Fruit fly (Drosophila melanogaster) whole organism, prepupa: Measurements from ENCODE around the gene Polr3I.

Experiments
- Blimp-1 ChIP-seq: fragments of 200-800 bp; sonication (Bioruptor generic); optimal IDR thresholded peaks from 3 replicates; lab custom pipeline; 2017; ENCODE audit warnings: missing biosample characterization, missing genetic modification characterization, mild to moderate bottlenecking, moderate library complexity, missing genetic modification reagents
- CG10669 ChIP-seq: fragments of 200-800 bp; sonication (Bioruptor generic); optimal IDR thresholded peaks from 3 replicates; lab custom pipeline; 2018; ENCODE audit warnings: missing biosample characterization, mild to moderate bottlenecking, missing genetic modification characterization, moderate library complexity
- CG11902 ChIP-seq: fragments of 200-800 bp; sonication (Bioruptor generic); optimal IDR thresholded peaks from 3 replicates; lab custom pipeline; 2016; ENCODE audit warnings: missing biosample characterization, missing genetic modification characterization
- CG15336 ChIP-seq: fragments of 200-800 bp; sonication (Bioruptor generic); IDR thresholded peaks from 2 replicates; pipeline ENCODE4 v1.3.6; 2022; ENCODE audit warnings: missing biosample characterization, missing genetic modification characterization
- CG1621 ChIP-seq: fragments of 200-800 bp; sonication (Bioruptor generic); optimal IDR thresholded peaks from 3 replicates; lab custom pipeline; 2018; ENCODE audit warnings: missing biosample characterization, mild to moderate bottlenecking, missing genetic modification characterization
- CG16779 ChIP-seq: fragments of 200-800 bp; sonication (Bioruptor generic); optimal IDR thresholded peaks from 3 replicates; lab custom pipeline; 2017; ENCODE audit warnings: missing biosample characterization, mild to moderate bottlenecking, missing genetic modification characterization
- CG3032 ChIP-seq: fragments of 200-800 bp; optimal IDR thresholded peaks from 2 replicates; lab custom pipeline; 2019; ENCODE audit warnings: missing biosample characterization, mild to moderate bottlenecking, missing genetic modification characterization, moderate library complexity
- CG31627 ChIP-seq: fragments of 200-800 bp; sonication (Bioruptor generic); optimal IDR thresholded peaks from 3 replicates; lab custom pipeline; 2016; ENCODE audit warnings: missing biosample characterization, missing genetic modification characterization
- CG32006 ChIP-seq: fragments of 200-800 bp; sonication (Bioruptor generic); optimal IDR thresholded peaks from 3 replicates; lab custom pipeline; 2017; ENCODE audit warnings: missing biosample characterization, mild to moderate bottlenecking, missing genetic modification characterization
- CG34406 ChIP-seq: fragments of 200-800 bp; sonication (Bioruptor generic); optimal IDR thresholded peaks from 3 replicates; lab custom pipeline; 2016; ENCODE audit warnings: missing biosample characterization, missing genetic modification characterization
- CG3919 ChIP-seq: fragments of 200-800 bp; sonication (Bioruptor generic); optimal IDR thresholded peaks from 3 replicates; lab custom pipeline; 2016; ENCODE audit warnings: missing biosample characterization, missing genetic modification characterization
- CG4318 ChIP-seq: fragments of 200-800 bp; sonication (Bioruptor generic); optimal IDR thresholded peaks from 3 replicates; lab custom pipeline; 2017; ENCODE audit warnings: missing biosample characterization, mild to moderate bottlenecking, missing genetic modification characterization
- CG6163 ChIP-seq: fragments of 200-800 bp; sonication (Bioruptor generic); IDR thresholded peaks from 3 replicates; pipeline ENCODE4 v1.3.6; 2022; ENCODE audit warnings: missing biosample characterization, missing genetic modification characterization
- CG6276 ChIP-seq: fragments of 200-800 bp; sonication (Bioruptor generic); optimal IDR thresholded peaks from 2 replicates; lab custom pipeline; 2017; ENCODE audit warnings: missing biosample characterization, mild to moderate bottlenecking, missing genetic modification characterization
- CG7368 ChIP-seq: fragments of 200-800 bp; sonication (Bioruptor generic); optimal IDR thresholded peaks from 3 replicates; lab custom pipeline; 2016; ENCODE audit warnings: missing biosample characterization, missing genetic modification characterization
- CG8119 ChIP-seq: fragments of 200-800 bp; sonication (Bioruptor generic); IDR thresholded peaks from 3 replicates; pipeline ENCODE4 v1.3.6; 2022; ENCODE audit warnings: missing biosample characterization, missing genetic modification characterization
- CG8319 ChIP-seq: fragments of 200-800 bp; sonication (Bioruptor generic); optimal IDR thresholded peaks from 3 replicates; lab custom pipeline; 2016; ENCODE audit warnings: missing biosample characterization, missing genetic modification characterization
- CG8632 ChIP-seq: fragments of 200-800 bp; sonication (Bioruptor generic); optimal IDR thresholded peaks from 3 replicates; lab custom pipeline; 2016; ENCODE audit warnings: missing biosample characterization, missing genetic modification characterization
- CG9139 ChIP-seq: fragments of 200-800 bp; sonication (Bioruptor generic); optimal IDR thresholded peaks from 3 replicates; lab custom pipeline; 2017; ENCODE audit warnings: missing biosample characterization, mild to moderate bottlenecking, missing genetic modification characterization
- Eip75B ChIP-seq: fragments of 200-800 bp; sonication (Bioruptor generic); optimal IDR thresholded peaks from 3 replicates; lab custom pipeline; 2016; ENCODE audit warnings: missing biosample characterization, missing genetic modification characterization
- Eip78C ChIP-seq: fragments of 200-800 bp; sonication (Bioruptor generic); peaks from one replicate; lab custom pipeline; 2016; ENCODE audit warnings: missing biosample characterization, missing genetic modification characterization
- Eip93F ChIP-seq: fragments of 200-800 bp; sonication (Bioruptor generic); optimal IDR thresholded peaks from 2 replicates; lab custom pipeline; 2016; ENCODE audit warnings: missing biosample characterization, mild to moderate bottlenecking, missing genetic modification characterization
- Ets96B ChIP-seq: fragments of 200-800 bp; optimal IDR thresholded peaks from 2 replicates; lab custom pipeline; 2019; ENCODE audit warnings: missing biosample characterization, mild to moderate bottlenecking, missing genetic modification characterization, moderate library complexity
- Gug ChIP-seq: fragments of 200-800 bp; sonication (Bioruptor generic); IDR thresholded peaks from 2 replicates; pipeline ENCODE4 v1.3.6; 2022; ENCODE audit warnings: missing biosample characterization, missing genetic modification characterization
- Hr38 ChIP-seq: sonication (Bioruptor generic); optimal IDR thresholded peaks from 2 replicates; lab custom pipeline; 2016; ENCODE audit warnings: missing biosample characterization, missing genetic modification characterization
- Hr4 ChIP-seq: fragments of 200-800 bp; sonication (Bioruptor generic); optimal IDR thresholded peaks from 3 replicates; lab custom pipeline; 2016; ENCODE audit warnings: missing biosample characterization, missing genetic modification characterization
- Lpt ChIP-seq: fragments of 200-800 bp; sonication (Bioruptor generic); optimal IDR thresholded peaks from 3 replicates; lab custom pipeline; 2016; ENCODE audit warnings: missing biosample characterization, missing genetic modification characterization
- Met ChIP-seq: fragments of 200-800 bp; sonication (Bioruptor generic); optimal IDR thresholded peaks from 3 replicates; lab custom pipeline; 2016; ENCODE audit warnings: missing biosample characterization, missing genetic modification characterization
- OdsH ChIP-seq: fragments of 200-800 bp; sonication (Bioruptor generic); optimal IDR thresholded peaks from 3 replicates; lab custom pipeline; 2016; ENCODE audit warnings: missing biosample characterization, missing genetic modification characterization
- Smox ChIP-seq: fragments of 200-800 bp; sonication (Bioruptor generic); optimal IDR thresholded peaks from 3 replicates; lab custom pipeline; 2016; ENCODE audit warnings: missing biosample characterization, missing genetic modification characterization
- Sox102F ChIP-seq: fragments of 200-800 bp; sonication (Bioruptor generic); optimal IDR thresholded peaks from 2 replicates; lab custom pipeline; 2016; ENCODE audit warnings: missing biosample characterization, mild to moderate bottlenecking, missing genetic modification characterization
- achi ChIP-seq: fragments of 200-800 bp; sonication (Bioruptor generic); optimal IDR thresholded peaks from 3 replicates; lab custom pipeline; 2016; ENCODE audit warnings: missing biosample characterization, missing genetic modification characterization
- acj6 ChIP-seq: fragments of 200-800 bp; sonication (Bioruptor generic); optimal IDR thresholded peaks from 3 replicates; lab custom pipeline; 2016; ENCODE audit warnings: missing biosample characterization, missing genetic modification characterization
- cyc ChIP-seq: fragments of 200-800 bp; sonication (Bioruptor generic); optimal IDR thresholded peaks from 3 replicates; lab custom pipeline; 2016; ENCODE audit warnings: missing biosample characterization, missing genetic modification characterization
- dac ChIP-seq: fragments of 200-800 bp; sonication (Bioruptor generic); optimal IDR thresholded peaks from 2 replicates; lab custom pipeline; 2017; ENCODE audit warnings: missing biosample characterization, mild to moderate bottlenecking, missing genetic modification characterization
- dsx ChIP-seq: fragments of 200-800 bp; optimal IDR thresholded peaks from 3 replicates; lab custom pipeline; 2019; ENCODE audit warnings: missing biosample characterization, mild to moderate bottlenecking, missing genetic modification characterization, moderate library complexity; ENCODE audit not compliant: poor library complexity, severe bottlenecking
- eg ChIP-seq: fragments of 200-800 bp; sonication (Bioruptor generic); IDR thresholded peaks from 3 replicates; pipeline ENCODE4 v1.3.6; 2022; ENCODE audit warnings: missing biosample characterization, missing genetic modification characterization
- fd59A ChIP-seq: fragments of 200-800 bp; sonication (Bioruptor generic); optimal IDR thresholded peaks from 2 replicates; lab custom pipeline; 2017; ENCODE audit warnings: missing biosample characterization, mild to moderate bottlenecking, missing genetic modification characterization, missing genetic modification reagents
- fd85E ChIP-seq: fragments of 200-800 bp; sonication (Bioruptor generic); optimal IDR thresholded peaks from 3 replicates; lab custom pipeline; 2016; ENCODE audit warnings: missing biosample characterization, missing genetic modification characterization
- fkh ChIP-seq: fragments of 200-800 bp; sonication (Bioruptor generic); optimal IDR thresholded peaks from 3 replicates; lab custom pipeline; 2017; ENCODE audit warnings: missing biosample characterization, mild to moderate bottlenecking, missing genetic modification characterization, moderate library complexity
- lz ChIP-seq: fragments of 200-800 bp; sonication (Bioruptor generic); optimal IDR thresholded peaks from 3 replicates; lab custom pipeline; 2016; ENCODE audit warnings: missing biosample characterization, missing genetic modification characterization
- net ChIP-seq: fragments of 200-800 bp; sonication (Bioruptor generic); optimal IDR thresholded peaks from 3 replicates; lab custom pipeline; 2016; ENCODE audit warnings: missing biosample characterization, missing genetic modification characterization
- salr ChIP-seq, 2 experiments: fragments of 200-800 bp; sonication (Bioruptor generic); optimal IDR thresholded peaks; 3 replicates each; lab custom pipeline; 2016 to 2018; ENCODE audit warnings: missing biosample characterization in 2 of 2, missing genetic modification characterization in 2 of 2, mild to moderate bottlenecking in 1 of 2
- spab ChIP-seq: fragments of 200-800 bp; sonication (Bioruptor generic); optimal IDR thresholded peaks from 2 replicates; lab custom pipeline; 2017; ENCODE audit warnings: missing biosample characterization, mild to moderate bottlenecking, missing genetic modification characterization, missing genetic modification reagents
- ss ChIP-seq, 2 experiments: fragments of 200-800 bp; sonication (Bioruptor generic); optimal IDR thresholded peaks; 2 replicates in 1 of 2; 3 replicates in 1 of 2; lab custom pipeline; 2017 to 2018; ENCODE audit warnings: mild to moderate bottlenecking in 2 of 2, missing biosample characterization in 2 of 2, missing genetic modification characterization in 2 of 2, moderate library complexity in 1 of 2
- svp ChIP-seq: fragments of 200-800 bp; sonication (Bioruptor generic); peaks from one replicate; lab custom pipeline; 2016; ENCODE audit warnings: missing biosample characterization, missing genetic modification characterization
- topi ChIP-seq: fragments of 200-800 bp; sonication (Bioruptor generic); optimal IDR thresholded peaks from 3 replicates; lab custom pipeline; 2016; ENCODE audit warnings: missing biosample characterization, missing genetic modification characterization

Polr3I gene

dm6 chrX:16931994-16932819, 47.8 kb downstream of the Polr3I start (continued):
- TF ChIP-seq Eip78C (GFP tag; lab: Kevin White, UChicago) (peak; percentile 75), CG15336 (GFP tag; lab: Robert Waterston, UW) (no peak), CG7368 (peak; percentile 2), fkh (GFP tag; lab: Kevin White, UChicago) (no peak), CG8632 (GFP tag; lab: Kevin White, UChicago) (peak; percentile 8), CG8119 (no peak), fd85E (GFP tag; lab: Kevin White, UChicago) (no peak), fd59A (GFP tag; lab: Kevin White, UChicago) (peak; percentile 25), CG34406 (GFP tag; lab: Kevin White, UChicago) (peak; percentile 22), CG32006 (GFP tag; lab: Kevin White, UChicago) (no peak), achi (no peak), cyc (GFP tag; lab: Kevin White, UChicago) (peak; percentile 46), Ets96B (tag; lab: Kevin White, UChicago) (peak; percentile 33), Hr38 (no peak), CG3919 (GFP tag; lab: Kevin White, UChicago) (peak; percentile 23), CG31627 (peak; percentile 50), Sox102F (GFP tag; lab: Kevin White, UChicago) (peak; percentile 45), dac (no peak), net (no peak)

- peak; percentile 15 for TF ChIP-seq Hr4 (GFP tag; lab: Kevin White, UChicago)
- no peak for TF ChIP-seq spab (GFP tag; lab: Kevin White, UChicago)
- no peak; the same call in 1 of the 2 replicates for TF ChIP-seq Gug (GFP tag; lab: Robert Waterston, UW)
- TF ChIP-seq CG16779, result no peak
- no peak for TF ChIP-seq CG9139 (GFP tag; lab: Kevin White, UChicago)
- no peak for TF ChIP-seq Lpt (GFP tag; lab: Kevin White, UChicago)
- peak; percentile 14 for TF ChIP-seq acj6 (GFP tag; lab: Kevin White, UChicago)
- peak; percentile 39; the same call in 1 of the 3 replicates for TF ChIP-seq eg (GFP tag; lab: Robert Waterston, UW)
- TF ChIP-seq CG8119, result peak; percentile 62
- peak; percentile 18 for TF ChIP-seq Eip75B (GFP tag; lab: Kevin White, UChicago)
- no peak for TF ChIP-seq Blimp-1
- TF ChIP-seq Eip78C (GFP tag; lab: Kevin White, UChicago), result peak; percentile 66
- peak; percentile 10 for TF ChIP-seq CG11902 (GFP tag; lab: Kevin White, UChicago)
- TF ChIP-seq lz, result peak; percentile 11
- no peak for TF ChIP-seq CG6163 (GFP tag; lab: Robert Waterston, UW)
- TF ChIP-seq Smox (GFP tag; lab: Kevin White, UChicago), result peak; percentile 27
- peak; percentile 5 for TF ChIP-seq dsx (GFP tag; lab: Kevin White, UChicago)
- no peak for TF ChIP-seq CG8319 (GFP tag; lab: Kevin White, UChicago)
- no peak for TF ChIP-seq Eip93F
- TF ChIP-seq OdsH (GFP tag; lab: Kevin White, UChicago), result peak; percentile 34
- peak; percentile 31 for TF ChIP-seq CG3032 (tag; lab: Kevin White, UChicago)
- peak; percentile 37 for TF ChIP-seq CG4318 (GFP tag; lab: Kevin White, UChicago)
- TF ChIP-seq net, result no peak
- no peak for TF ChIP-seq ss (GFP tag; optimal IDR thresholded peaks at IDR 0.05; lab: Kevin White, UChicago)
- TF ChIP-seq CG8632 (GFP tag; lab: Kevin White, UChicago), result no peak
- no peak for TF ChIP-seq Sox102F (GFP tag; lab: Kevin White, UChicago)
- peak; percentile 28 for TF ChIP-seq CG6276 (GFP tag; lab: Kevin White, UChicago)
- no peak for TF ChIP-seq CG1621 (tag; lab: Kevin White, UChicago)
- no peak for TF ChIP-seq CG10669 (GFP tag; lab: Kevin White, UChicago)
- no peak for TF ChIP-seq svp (GFP tag; lab: Kevin White, UChicago)
- no peak for TF ChIP-seq fkh (GFP tag; lab: Kevin White, UChicago)
- peak in 1 of 2 experiments; percentile 23 for TF ChIP-seq salr (GFP tag; optimal IDR thresholded peaks at IDR 0.05; lab: Kevin White, UChicago)
- TF ChIP-seq topi (GFP tag; lab: Kevin White, UChicago), result peak; percentile 47
- TF ChIP-seq CG7368, result no peak
- peak; percentile 19 for TF ChIP-seq cyc (GFP tag; lab: Kevin White, UChicago)
- TF ChIP-seq fd85E (GFP tag; lab: Kevin White, UChicago), result no peak
- peak; percentile 52 for TF ChIP-seq Met (GFP tag; lab: Kevin White, UChicago)
These were observed 48.5 kb downstream of the Polr3I start for dm6 chrX:16932820-16933386.
